Fruit fly (Drosophila melanogaster) whole organism, embryonic: Measurements from ENCODE around the gene Tom.
A peak's percentile ranks its signal among the peaks of the same experiment; 100 is the strongest.

Source experiments
- Atf3 ChIP-seq: fragments of 200-800 bp; sonication (Bioruptor generic); optimal IDR thresholded peaks from 3 replicates; lab custom pipeline; 2016; ENCODE audit warnings: missing biosample characterization, missing genetic modification characterization
- Bteb2 ChIP-seq: fragments of 200-800 bp; sonication (Bioruptor generic); optimal IDR thresholded peaks from 2 replicates; lab custom pipeline; 2016; ENCODE audit warnings: missing biosample characterization, missing genetic modification characterization
- CG10274 ChIP-seq: fragments of 200-800 bp; sonication (Bioruptor generic); optimal IDR thresholded peaks from 3 replicates; lab custom pipeline; 2017; ENCODE audit warnings: missing biosample characterization, mild to moderate bottlenecking, missing genetic modification characterization
- CG10366 ChIP-seq: fragments of 200-800 bp; sonication (Bioruptor generic); IDR thresholded peaks from 2 replicates; pipeline ENCODE4 v1.3.6; 2022; ENCODE audit warnings: missing biosample characterization, missing genetic modification characterization
- CG11504 ChIP-seq: fragments of 200-800 bp; sonication (Bioruptor generic); optimal IDR thresholded peaks from 3 replicates; lab custom pipeline; 2019; ENCODE audit warnings: missing biosample characterization, mild to moderate bottlenecking, missing genetic modification characterization, moderate library complexity
- CG15514 ChIP-seq: fragments of 200-800 bp; sonication (Bioruptor generic); optimal IDR thresholded peaks from 3 replicates; lab custom pipeline; 2017; ENCODE audit warnings: missing biosample characterization, missing genetic modification characterization, mild to moderate bottlenecking, moderate library complexity, missing genetic modification reagents
- CG17568 ChIP-seq: fragments of 200-800 bp; sonication (Bioruptor generic); optimal IDR thresholded peaks from 2 replicates; lab custom pipeline; 2018; ENCODE audit warnings: missing biosample characterization, mild to moderate bottlenecking, missing genetic modification characterization, moderate library complexity
- CG18011 ChIP-seq: fragments of 200-800 bp; sonication (Bioruptor generic); optimal IDR thresholded peaks from 2 replicates; lab custom pipeline; 2017; ENCODE audit warnings: missing biosample characterization, missing genetic modification characterization, mild to moderate bottlenecking, moderate library complexity, missing genotype
- CG1832 ChIP-seq: fragments of 200-800 bp; sonication (Bioruptor generic); optimal IDR thresholded peaks from 2 replicates; lab custom pipeline; 2017; ENCODE audit warnings: missing biosample characterization, mild to moderate bottlenecking, missing genetic modification characterization, inconsistent platforms
- CG3163 ChIP-seq: fragments of 200-800 bp; sonication (Bioruptor generic); optimal IDR thresholded peaks from 3 replicates; lab custom pipeline; 2016; ENCODE audit warnings: missing biosample characterization, missing genetic modification characterization
- CG4820 ChIP-seq: fragments of 200-800 bp; sonication (Bioruptor generic); optimal IDR thresholded peaks from 3 replicates; lab custom pipeline; 2016; ENCODE audit warnings: missing biosample characterization, missing genetic modification characterization
- CHES-1-like ChIP-seq: fragments of 200-800 bp; sonication (Bioruptor generic); optimal IDR thresholded peaks from 2 replicates; lab custom pipeline; 2016; ENCODE audit warnings: missing biosample characterization, missing genetic modification characterization
- D19B ChIP-seq: fragments of 200-800 bp; sonication (Bioruptor generic); optimal IDR thresholded peaks from 2 replicates; lab custom pipeline; 2017; ENCODE audit warnings: missing biosample characterization, mild to moderate bottlenecking, missing genetic modification characterization
- Dll ChIP-seq: fragments of 200-800 bp; sonication (Bioruptor generic); IDR thresholded peaks from 4 replicates; pipeline ENCODE4 v1.3.6; 2022; ENCODE audit warnings: missing biosample characterization, missing genetic modification characterization; ENCODE audit not compliant: partially characterized antibody
- ERR ChIP-seq: fragments of 200-800 bp; sonication (Bioruptor generic); optimal IDR thresholded peaks from 2 replicates; lab custom pipeline; 2016; ENCODE audit warnings: missing biosample characterization, missing genetic modification characterization
- H15 ChIP-seq: fragments of 200-800 bp; sonication (Bioruptor generic); IDR thresholded peaks from 3 replicates; pipeline ENCODE4 v1.3.6; 2022; ENCODE audit warnings: missing biosample characterization, missing genetic modification characterization
- HLHmδ ChIP-seq: fragments of 200-800 bp; sonication (Bioruptor generic); optimal IDR thresholded peaks from 2 replicates; lab custom pipeline; 2018; ENCODE audit warnings: missing biosample characterization, mild to moderate bottlenecking, missing genetic modification characterization, moderate library complexity
- Lhr ChIP-seq: fragments of 200-800 bp; sonication (Bioruptor generic); optimal IDR thresholded peaks from 3 replicates; lab custom pipeline; 2017; ENCODE audit warnings: mild to moderate bottlenecking, missing biosample characterization, missing genetic modification reagents, missing genetic modification characterization
- Mes4 ChIP-seq: fragments of 200-800 bp; sonication (Bioruptor generic); optimal IDR thresholded peaks from 2 replicates; lab custom pipeline; 2016; ENCODE audit warnings: missing biosample characterization, missing genetic modification characterization
- Sin3A ChIP-seq: fragments of >200 bp; optimal IDR thresholded peaks from 2 replicates; lab custom pipeline; 2018
- TFAM ChIP-seq: fragments of 200-800 bp; sonication (Bioruptor generic); optimal IDR thresholded peaks from 2 replicates; lab custom pipeline; 2017; ENCODE audit warnings: missing biosample characterization, missing genetic modification characterization, inconsistent platforms
- Taf1 ChIP-seq: fragments of 200-800 bp; sonication (Bioruptor generic); IDR thresholded peaks from 2 replicates; pipeline ENCODE4 v1.3.6; 2022; ENCODE audit warnings: missing biosample characterization, missing genetic modification characterization
- Xbp1 ChIP-seq: fragments of 200-800 bp; sonication (Bioruptor generic); optimal IDR thresholded peaks from 3 replicates; lab custom pipeline; 2016; ENCODE audit warnings: missing biosample characterization, mild to moderate bottlenecking, missing genetic modification characterization
- al ChIP-seq: fragments of 200-800 bp; sonication (Bioruptor generic); IDR thresholded peaks from 2 replicates; pipeline ENCODE4 v1.3.6; 2022; ENCODE audit warnings: missing biosample characterization, missing genetic modification characterization
- aop ChIP-seq: fragments of 200-800 bp; sonication (Bioruptor generic); IDR thresholded peaks from 2 replicates; pipeline ENCODE4 v1.3.6; 2022; ENCODE audit warnings: missing biosample characterization, missing genetic modification characterization
- ara ChIP-seq: fragments of 200-800 bp; sonication (Bioruptor generic); IDR thresholded peaks from 2 replicates; pipeline ENCODE4 v1.3.6; 2022; ENCODE audit warnings: missing biosample characterization, missing genetic modification characterization
- ato ChIP-seq: fragments of 200-800 bp; sonication (Bioruptor generic); IDR thresholded peaks from 2 replicates; pipeline ENCODE4 v1.3.6; 2022; ENCODE audit warnings: missing biosample characterization, missing genetic modification characterization; ENCODE audit not compliant: partially characterized antibody
- dimm ChIP-seq: fragments of 200-800 bp; sonication (Bioruptor generic); IDR thresholded peaks from 2 replicates; pipeline ENCODE4 v1.3.6; 2022; ENCODE audit warnings: missing biosample characterization, missing genetic modification characterization
- dm ChIP-seq: fragments of 200-800 bp; sonication (Bioruptor generic); optimal IDR thresholded peaks from 3 replicates; lab custom pipeline; 2016; ENCODE audit warnings: missing biosample characterization, missing genetic modification characterization
- dmrt99B ChIP-seq: fragments of 200-800 bp; sonication (Bioruptor generic); optimal IDR thresholded peaks from 2 replicates; lab custom pipeline; 2018; ENCODE audit warnings: missing biosample characterization, mild to moderate bottlenecking, missing genetic modification characterization, moderate library complexity
- dpn ChIP-seq, 2 experiments: fragments of 200-800 bp; sonication (Bioruptor generic); optimal IDR thresholded peaks; 3 replicates each; lab custom pipeline; 2016; ENCODE audit warnings: missing biosample characterization in 2 of 2, missing genetic modification characterization in 2 of 2
- gsb-n ChIP-seq: fragments of 200-800 bp; sonication (Bioruptor generic); optimal IDR thresholded peaks from 3 replicates; lab custom pipeline; 2018; ENCODE audit warnings: missing biosample characterization, mild to moderate bottlenecking, missing genetic modification characterization
- ham ChIP-seq: fragments of 200-800 bp; sonication (Bioruptor generic); IDR thresholded peaks from 2 replicates; pipeline ENCODE4 v1.3.6; 2022; ENCODE audit warnings: missing biosample characterization, missing genetic modification characterization
- insv ChIP-seq, 2 experiments: fragments of 200-800 bp; sonication (Bioruptor generic); optimal IDR thresholded peaks; 3 replicates each; lab custom pipeline; 2016 to 2018; ENCODE audit warnings: missing biosample characterization in 2 of 2, missing genetic modification characterization in 2 of 2
- inv ChIP-seq: fragments of 200-800 bp; sonication (Bioruptor generic); IDR thresholded peaks from 2 replicates; pipeline ENCODE4 v1.3.6; 2022; ENCODE audit warnings: missing biosample characterization, missing genetic modification characterization; ENCODE audit not compliant: partially characterized antibody
- jigr1 ChIP-seq: fragments of 200-800 bp; sonication (Bioruptor generic); IDR thresholded peaks from 3 replicates; pipeline ENCODE4 v1.3.6; 2022; ENCODE audit warnings: missing biosample characterization, missing genetic modification characterization
- kay ChIP-seq: fragments of 200-800 bp; sonication (Bioruptor generic); optimal IDR thresholded peaks from 2 replicates; lab custom pipeline; 2016; ENCODE audit warnings: missing biosample characterization, missing genetic modification characterization
- maf-S ChIP-seq: fragments of 200-800 bp; sonication (Bioruptor generic); optimal IDR thresholded peaks from 2 replicates; lab custom pipeline; 2016; ENCODE audit warnings: missing biosample characterization, missing genetic modification characterization
- mirr ChIP-seq: fragments of 200-800 bp; sonication (Bioruptor generic); optimal IDR thresholded peaks from 3 replicates; lab custom pipeline; 2018; ENCODE audit warnings: missing biosample characterization, mild to moderate bottlenecking, missing genetic modification characterization
- nerfin-1 ChIP-seq: fragments of 200-800 bp; sonication (Bioruptor generic); optimal IDR thresholded peaks from 3 replicates; lab custom pipeline; 2019; ENCODE audit warnings: missing biosample characterization, mild to moderate bottlenecking, missing genetic modification characterization, moderate library complexity
- nerfin-2 ChIP-seq: fragments of 200-800 bp; sonication (Bioruptor generic); IDR thresholded peaks from 2 replicates; pipeline ENCODE4 v1.3.6; 2022; ENCODE audit warnings: missing biosample characterization, missing genetic modification characterization; ENCODE audit not compliant: partially characterized antibody
- oc ChIP-seq: fragments of 200-800 bp; sonication (Bioruptor generic); optimal IDR thresholded peaks from 2 replicates; lab custom pipeline; 2018; ENCODE audit warnings: missing biosample characterization, mild to moderate bottlenecking, missing genetic modification characterization, moderate library complexity
- pan ChIP-seq, 4 experiments: fragments of >200 bp in 3 of 4; fragments of 200-800 bp in 1 of 4; sonication (Bioruptor generic) in 1 of 4; optimal IDR thresholded peaks in 3 of 4; IDR thresholded peaks in 1 of 4; 2 replicates each; pipeline versions ENCODE4 v1.3.6 to Lab custom; 2017 to 2022; ENCODE audit warnings: missing biosample characterization in 2 of 4, missing genetic modification characterization in 2 of 4, mixed read lengths in 1 of 4
- pnt ChIP-seq: fragments of 200-800 bp; sonication (Bioruptor generic); optimal IDR thresholded peaks from 3 replicates; lab custom pipeline; 2016; ENCODE audit warnings: missing biosample characterization, missing genetic modification characterization
- repo ChIP-seq: fragments of 200-800 bp; sonication (Bioruptor generic); optimal IDR thresholded peaks from 2 replicates; lab custom pipeline; 2016; ENCODE audit warnings: missing biosample characterization, missing genetic modification characterization
- rib ChIP-seq: fragments of 200-800 bp; sonication (Bioruptor generic); IDR thresholded peaks from 2 replicates; pipeline ENCODE4 v1.3.6; 2022; ENCODE audit warnings: missing biosample characterization, missing genetic modification characterization
- run ChIP-seq: fragments of 200-800 bp; sonication (Bioruptor generic); optimal IDR thresholded peaks from 3 replicates; lab custom pipeline; 2018; ENCODE audit warnings: missing biosample characterization, mild to moderate bottlenecking, missing genetic modification characterization
- slou ChIP-seq: fragments of 200-800 bp; sonication (Bioruptor generic); optimal IDR thresholded peaks from 3 replicates; lab custom pipeline; 2016; ENCODE audit warnings: missing biosample characterization, missing genetic modification characterization
- toy ChIP-seq: fragments of 200-800 bp; sonication (Bioruptor generic); IDR thresholded peaks from 2 replicates; pipeline ENCODE4 v1.3.6; 2022; ENCODE audit warnings: missing biosample characterization, missing genetic modification characterization
- tx ChIP-seq: fragments of 200-800 bp; sonication (Bioruptor generic); optimal IDR thresholded peaks from 2 replicates; lab custom pipeline; 2016; ENCODE audit warnings: missing biosample characterization, missing genetic modification characterization
- zen2 ChIP-seq: fragments of 200-800 bp; sonication (Bioruptor generic); IDR thresholded peaks from 3 replicates; pipeline ENCODE4 v1.3.6; 2022; ENCODE audit warnings: missing biosample characterization, missing genetic modification characterization; ENCODE audit not compliant: partially characterized antibody
- zfh2 ChIP-seq: fragments of 200-800 bp; sonication (Bioruptor generic); optimal IDR thresholded peaks from 2 replicates; lab custom pipeline; 2016; ENCODE audit warnings: missing biosample characterization, missing genetic modification characterization

The Tom gene

dm6 chr3L:14969171-14969570 lies at the start of gene Tom (continued):
- TF ChIP-seq aop (GFP tag; lab: Robert Waterston, UW) (no peak), D19B (GFP tag; lab: Kevin White, UChicago) (no peak), pan (optimal IDR thresholded peaks at IDR 0.05; lab: Kevin White, UChicago) (no peak), pan (GFP tag; optimal IDR thresholded peaks at IDR 0.05 in 1 of 2, IDR thresholded peaks at IDR 0.05 in 1 of 2) (no peak), Mes4 (no peak), dpn (GFP tag; optimal IDR thresholded peaks at IDR 0.05; lab: Kevin White, UChicago) (no peak), CG3163 (peak; percentile 10), inv (GFP tag; lab: Robert Waterston, UW) (no peak), HLHmδ (no peak), Dll (no peak), Bteb2 (GFP tag; lab: Kevin White, UChicago) (no peak), ERR (GFP tag; lab: Kevin White, UChicago) (no peak), H15 (GFP tag; lab: Robert Waterston, UW) (no peak), run (tag; lab: Kevin White, UChicago) (no peak), ara (GFP tag; lab: Robert Waterston, UW) (no peak), CG1832 (no peak), TFAM (GFP tag; lab: Kevin White, UChicago) (no peak), tx (GFP tag; lab: Kevin White, UChicago) (no peak), CG18011 (GFP tag; lab: Kevin White, UChicago) (no peak), CG4820 (GFP tag; lab: Kevin White, UChicago) (no peak), insv (GFP tag; optimal IDR thresholded peaks at IDR 0.05; lab: Kevin White, UChicago) (no peak), al (no peak), dm (GFP tag; lab: Kevin White, UChicago) (no peak), nerfin-1 (tag; lab: Kevin White, UChicago) (no peak), rib (GFP tag; lab: Robert Waterston, UW) (0 out of 2 replicates have a peak, but pooled peaks have one; percentile 44), CG10274 (GFP tag; lab: Kevin White, UChicago) (no peak), Atf3 (GFP tag; lab: Kevin White, UChicago) (no peak), zen2 (GFP tag; lab: Robert Waterston, UW) (no peak), kay (no peak), zfh2 (GFP tag; lab: Kevin White, UChicago) (no peak), CG11504 (no peak), CG10366 (no peak), Lhr (GFP tag; lab: Kevin White, UChicago) (no peak), maf-S (GFP tag; lab: Kevin White, UChicago) (no peak), Sin3A (no peak), jigr1 (GFP tag; lab: Robert Waterston, UW) (no peak), mirr (GFP tag; lab: Kevin White, UChicago) (no peak), toy (GFP tag; lab: Robert Waterston, UW) (no peak), dmrt99B (tag; lab: Kevin White, UChicago) (no peak), oc (tag; lab: Kevin White, UChicago) (no peak), CG15514 (no peak), ato (GFP tag; lab: Robert Waterston, UW) (no peak), CHES-1-like (GFP tag; lab: Kevin White, UChicago) (no peak), CG17568 (no peak), repo (no peak), Xbp1 (GFP tag; lab: Kevin White, UChicago) (no peak), gsb-n (no peak), dimm (GFP tag; lab: Robert Waterston, UW) (no peak), pnt (GFP tag; lab: Kevin White, UChicago) (no peak), ham (no peak), slou (no peak), nerfin-2 (GFP tag; lab: Robert Waterston, UW) (no peak), Taf1 (GFP tag; lab: Robert Waterston, UW) (no peak)
